Worm (Caenorhabditis elegans) whole organism, mixed stage, embryonic: ENCODE measurements around the gene eol-1.

Experiments used
- ceh-43 ChIP-seq: fragments of 200-800 bp; sonication (Bioruptor generic); optimal IDR thresholded peaks from 2 replicates; lab custom pipeline; 2018; ENCODE audit warnings: mild to moderate bottlenecking, missing genetic modification characterization, moderate library complexity, missing compliant biosample characterization
- ces-1 ChIP-seq: fragments of 150-350 bp; optimal IDR thresholded peaks from 2 replicates; lab custom pipeline; 2014; ENCODE audit warnings: missing biosample characterization, missing genetic modification reagents, missing genetic modification characterization
- ham-2 ChIP-seq: fragments of 200-800 bp; sonication (Bioruptor generic); optimal IDR thresholded peaks from 2 replicates; lab custom pipeline; 2018; ENCODE audit warnings: mild to moderate bottlenecking, missing genetic modification characterization, missing compliant biosample characterization
- lin-13 ChIP-seq: fragments of 150-350 bp; optimal IDR thresholded peaks from 2 replicates; lab custom pipeline; 2014; ENCODE audit warnings: missing biosample characterization, missing genetic modification characterization
- lin-32 ChIP-seq: fragments of 200-800 bp; sonication (Bioruptor generic); optimal IDR thresholded peaks from 2 replicates; lab custom pipeline; 2018; ENCODE audit warnings: mild to moderate bottlenecking, missing genetic modification characterization, missing compliant biosample characterization
- nhr-12 ChIP-seq: fragments of 150-350 bp; optimal IDR thresholded peaks from 2 replicates; lab custom pipeline; 2014; ENCODE audit warnings: missing biosample characterization, missing genetic modification characterization
- nhr-237 ChIP-seq: fragments of 150-350 bp; optimal IDR thresholded peaks from 2 replicates; lab custom pipeline; 2014; ENCODE audit warnings: missing biosample characterization, missing genetic modification characterization
- nhr-76 ChIP-seq: sonication (generic microtip); optimal IDR thresholded peaks from 2 replicates; lab custom pipeline; 2017; ENCODE audit warnings: missing biosample characterization, missing genetic modification characterization
- pha-4 ChIP-seq: fragments of 150-350 bp; optimal IDR thresholded peaks from 2 replicates; lab custom pipeline; 2018; ENCODE audit warnings: missing biosample characterization, missing genetic modification reagents, missing genetic modification characterization
- unc-39 ChIP-seq: fragments of 150-350 bp; optimal IDR thresholded peaks from 2 replicates; lab custom pipeline; 2014; ENCODE audit warnings: missing biosample characterization, missing genetic modification characterization

DNA sequence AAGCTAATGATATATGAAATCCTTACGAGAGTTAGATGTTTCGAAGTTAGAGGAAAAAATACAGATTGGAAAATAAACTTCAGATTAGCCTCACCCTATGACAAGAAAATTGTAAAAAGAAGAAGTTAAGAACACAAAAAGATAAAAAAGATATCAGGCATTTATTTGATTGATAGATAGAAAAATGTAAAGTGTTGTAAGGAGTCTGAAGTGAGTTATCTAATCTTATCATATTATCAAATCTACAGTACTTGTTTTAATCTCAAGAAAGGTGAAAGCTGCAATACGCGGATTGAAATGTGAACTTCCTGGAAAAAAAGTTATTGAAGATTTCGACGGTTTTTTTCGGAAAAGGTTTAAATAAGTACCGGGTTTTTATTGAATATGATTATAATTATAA is 45.3 kb downstream of the eol-1 start:
- TF ChIP-seq ham-2 (no peak), nhr-12 (no peak), nhr-237 (tag; lab: Kevin White, UChicago) (no peak), ceh-43 (no peak), pha-4 (tag; lab: Kevin White, UChicago) (no peak), nhr-76 (tag; lab: Kevin White, UChicago) (no peak), ces-1 (GFP tag; lab: Kevin White, UChicago) (no peak), unc-39 (no peak), lin-13 (tag; lab: Kevin White, UChicago) (no peak), lin-32 (no peak)
